Fruit fly (Drosophila melanogaster): ENCODE results near the gene Cog4.

Cog4 gene

DNA sequence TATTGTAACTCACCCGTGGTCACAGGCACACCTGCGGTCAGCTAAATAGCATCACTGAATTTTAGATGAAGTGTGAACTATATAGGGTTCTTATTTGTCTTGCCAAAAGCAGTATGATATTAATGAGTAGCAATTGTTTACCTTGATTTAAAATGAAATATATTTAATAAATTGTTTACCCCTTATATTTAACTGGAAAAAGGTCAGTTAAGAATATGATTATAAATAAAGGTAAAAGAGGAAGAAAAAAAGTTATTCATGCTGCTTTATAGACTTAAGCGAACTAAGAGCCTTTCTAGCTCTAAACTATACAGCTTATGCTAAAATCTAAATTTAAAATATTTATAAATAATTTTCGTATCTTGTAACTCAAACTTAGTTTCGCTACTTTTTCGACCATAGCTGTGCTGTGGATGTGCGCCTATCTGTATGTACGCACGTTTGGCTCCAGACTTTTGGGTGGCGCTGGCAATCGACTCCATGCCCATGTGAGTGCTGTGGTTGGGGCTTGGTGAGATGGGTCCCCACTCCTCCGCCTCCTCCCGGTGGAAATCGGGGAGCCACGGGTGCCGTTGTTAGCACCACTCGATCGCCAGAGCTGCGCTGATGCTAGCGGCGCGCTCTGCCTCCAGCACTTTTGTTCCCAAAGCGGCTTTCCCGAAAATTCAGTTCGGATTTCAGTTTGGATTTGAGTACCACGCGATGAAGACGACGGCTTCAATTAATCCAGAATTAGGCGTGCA lies 46.2 kb downstream of the Cog4 start, which contains the start of gene loh (continued):
- TF ChIP-seq CG13287 (GFP tag; IDR thresholded peaks at IDR 0.05; ENCODE audit: partially characterized antibody): no peak
- no peak for TF ChIP-seq mirr (GFP tag; optimal IDR thresholded peaks at IDR 0.05)
- TF ChIP-seq row (GFP tag; IDR thresholded peaks at IDR 0.05): peak; percentile 76
- TF ChIP-seq Vsx1 (GFP tag; optimal IDR thresholded peaks at IDR 0.05): peak; percentile 38
- TF ChIP-seq jumu (GFP tag; optimal IDR thresholded peaks at IDR 0.05): no peak
- TF ChIP-seq Fer1 (GFP tag; optimal IDR thresholded peaks at IDR 0.05): peak; percentile 51
- peak; percentile 73 for TF ChIP-seq CG13424 (tag; optimal IDR thresholded peaks at IDR 0.05)
- TF ChIP-seq HmgD (GFP tag; optimal IDR thresholded peaks at IDR 0.05): no peak
- 0 out of 3 replicates have a peak, but pooled peaks have one; percentile 10 for TF ChIP-seq ken (GFP tag; IDR thresholded peaks at IDR 0.05)
- peak; percentile 47 for TF ChIP-seq CG10147 (GFP tag; optimal IDR thresholded peaks at IDR 0.05)
- TF ChIP-seq hbn (GFP tag; IDR thresholded peaks at IDR 0.05; ENCODE audit: partially characterized antibody): no peak
- TF ChIP-seq fd102C (GFP tag; optimal IDR thresholded peaks at IDR 0.05): no peak
- peak; percentile 45 for TF ChIP-seq Max (GFP tag; optimal IDR thresholded peaks at IDR 0.05)
- peak; percentile 46 for TF ChIP-seq BtbVII (GFP tag; optimal IDR thresholded peaks at IDR 0.05)
- peak; percentile 67 for TF ChIP-seq CG10209 (GFP tag; optimal IDR thresholded peaks at IDR 0.05)
- TF ChIP-seq btn (GFP tag; optimal IDR thresholded peaks at IDR 0.05): no peak
- no peak for TF ChIP-seq vnd (GFP tag; IDR thresholded peaks at IDR 0.05; ENCODE audit: partially characterized antibody)
- TF ChIP-seq Abd-B (GFP tag; optimal IDR thresholded peaks at IDR 0.05): no peak
- TF ChIP-seq Nf-YA (GFP tag; IDR thresholded peaks at IDR 0.05): no peak
- TF ChIP-seq Usf (GFP tag; optimal IDR thresholded peaks at IDR 0.05): peak; percentile 3
- peak; percentile 64 for TF ChIP-seq CG12391 (tag; optimal IDR thresholded peaks at IDR 0.05)
- TF ChIP-seq chif (GFP tag; optimal IDR thresholded peaks at IDR 0.05): no peak
- peak; percentile 27 for TF ChIP-seq Hsf (GFP tag; optimal IDR thresholded peaks at IDR 0.05)
- peak in 1 of 2 experiments; percentile 79 for TF ChIP-seq Hr51 (GFP tag; optimal IDR thresholded peaks at IDR 0.05)
- no peak for TF ChIP-seq CG17912 (GFP tag; optimal IDR thresholded peaks at IDR 0.05)
- TF ChIP-seq Hand (GFP tag; optimal IDR thresholded peaks at IDR 0.05): no peak
- TF ChIP-seq Eip74EF (GFP tag; optimal IDR thresholded peaks at IDR 0.05): peak in 1 of 2 experiments; percentile 67
- peak; percentile 73 for TF ChIP-seq phol (tag; optimal IDR thresholded peaks at IDR 0.05)
- TF ChIP-seq Ets65A (GFP tag): peak; percentile 0
- no peak for TF ChIP-seq Mes4 (GFP tag; optimal IDR thresholded peaks at IDR 0.05)
- no peak for TF ChIP-seq sisA (GFP tag; IDR thresholded peaks at IDR 0.05)
- TF ChIP-seq CG11093 (GFP tag; IDR thresholded peaks at IDR 0.05): no peak
- peak; percentile 43 for TF ChIP-seq CG18476 (GFP tag; optimal IDR thresholded peaks at IDR 0.05)
- no peak for TF ChIP-seq stwl (tag; optimal IDR thresholded peaks at IDR 0.05)
- TF ChIP-seq CG9817 (tag; optimal IDR thresholded peaks at IDR 0.05): no peak
- no peak for TF ChIP-seq B-H2 (GFP tag; optimal IDR thresholded peaks at IDR 0.05)
- no peak for TF ChIP-seq CG3163 (GFP tag; optimal IDR thresholded peaks at IDR 0.05)
- no peak for TF ChIP-seq CkIIα-i1 (GFP tag; IDR thresholded peaks at IDR 0.05)
- TF ChIP-seq Hr78 (GFP tag; optimal IDR thresholded peaks at IDR 0.05): no peak
- TF ChIP-seq CG12219 (GFP tag; optimal IDR thresholded peaks at IDR 0.05): peak; percentile 6
- TF ChIP-seq CG12299 (tag; optimal IDR thresholded peaks at IDR 0.05): peak; percentile 42
- TF ChIP-seq dati (GFP tag; IDR thresholded peaks at IDR 0.05): no peak
- no peak for TF ChIP-seq Atf-2 (GFP tag; optimal IDR thresholded peaks at IDR 0.05)
- peak; percentile 52 for TF ChIP-seq Nf-YC (tag; optimal IDR thresholded peaks at IDR 0.05)
- peak; percentile 51 for TF ChIP-seq PHDP (tag; optimal IDR thresholded peaks at IDR 0.05)
- no peak for TF ChIP-seq CG6654 (GFP tag; optimal IDR thresholded peaks at IDR 0.05)
- no peak for TF ChIP-seq org-1 (GFP tag; optimal IDR thresholded peaks at IDR 0.05)
- no peak for TF ChIP-seq hb (GFP tag; IDR thresholded peaks at IDR 0.05; ENCODE audit: partially characterized antibody)

Data from whole organism, embryonic.